Worm (Caenorhabditis elegans) whole organism, young adult: ENCODE data around the gene K09C4.10.

Experiments
- F57A8.1 ChIP-seq: fragments of 200-800 bp; sonication (Bioruptor generic); optimal IDR thresholded peaks from 2 replicates; lab custom pipeline; 2018; ENCODE audit warnings: mild to moderate bottlenecking, missing genetic modification characterization, moderate library complexity, missing compliant biosample characterization
- T07F8.4 ChIP-seq: sonication (generic microtip); optimal IDR thresholded peaks from 2 replicates; lab custom pipeline; 2016; ENCODE audit warnings: mild to moderate bottlenecking, missing genetic modification characterization, moderate library complexity, missing compliant biosample characterization
- T26A5.8 ChIP-seq: sonication (generic microtip); optimal IDR thresholded peaks from 2 replicates; lab custom pipeline; 2016; ENCODE audit warnings: missing genetic modification characterization, missing compliant biosample characterization
- Y53F4B.3 ChIP-seq: fragments of 200-800 bp; sonication (Bioruptor generic); IDR thresholded peaks from 2 replicates; pipeline ENCODE4 v1.3.6; 2022; ENCODE audit warnings: missing genetic modification reagents, missing genetic modification characterization, missing compliant biosample characterization
- Y53G8AR.9 ChIP-seq: fragments of 200-800 bp; sonication (Bioruptor generic); conservative IDR thresholded peaks from 2 replicates; pipeline ENCODE4 v1.3.6; 2022; ENCODE audit warnings: missing genetic modification reagents, missing genetic modification characterization, missing compliant biosample characterization
- Y79H2A.3 ChIP-seq: fragments of 200-800 bp; sonication (Bioruptor generic); conservative IDR thresholded peaks from 2 replicates; pipeline ENCODE4 v1.3.6; 2022; ENCODE audit warnings: missing genetic modification reagents, missing genetic modification characterization, missing compliant biosample characterization
- ama-1 ChIP-seq, 3 experiments: fragments of 150-350 bp in 1 of 3; sonication (generic microtip) in 2 of 3; optimal IDR thresholded peaks; 2 replicates each; lab custom pipeline; 2014 to 2018; ENCODE audit warnings: missing biosample characterization in 2 of 3, missing genetic modification characterization in 2 of 3, missing genetic modification reagents in 2 of 3
- atf-7 ChIP-seq: sonication (generic microtip); optimal IDR thresholded peaks from 2 replicates; lab custom pipeline; 2017; ENCODE audit warnings: mild to moderate bottlenecking, missing genetic modification characterization, missing compliant biosample characterization
- ccch-3 ChIP-seq: fragments of 200-800 bp; sonication (Bioruptor generic); optimal IDR thresholded peaks from 2 replicates; lab custom pipeline; 2018; ENCODE audit warnings: mild to moderate bottlenecking, missing genetic modification characterization, missing compliant biosample characterization
- ceh-40 ChIP-seq: fragments of 200-800 bp; sonication (Bioruptor generic); IDR thresholded peaks from 2 replicates; pipeline ENCODE4 v1.3.6; 2022; ENCODE audit warnings: missing genetic modification characterization, missing compliant biosample characterization
- ceh-58 ChIP-seq: fragments of 200-800 bp; sonication (Bioruptor generic); IDR thresholded peaks from 2 replicates; pipeline ENCODE4 v1.3.6; 2022; ENCODE audit warnings: missing genetic modification characterization, missing compliant biosample characterization
- efl-1 ChIP-seq: fragments of 150-350 bp; optimal IDR thresholded peaks from 2 replicates; lab custom pipeline; 2014; ENCODE audit warnings: missing biosample characterization, missing genetic modification reagents, missing genetic modification characterization
- egl-44 ChIP-seq: fragments of 200-800 bp; sonication (Bioruptor generic); IDR thresholded peaks from 2 replicates; pipeline ENCODE4 v1.3.6; 2022; ENCODE audit warnings: missing genetic modification reagents, missing genetic modification characterization, missing compliant biosample characterization
- fkh-3 ChIP-seq: sonication (generic microtip); optimal IDR thresholded peaks from 2 replicates; lab custom pipeline; 2016; ENCODE audit warnings: mild to moderate bottlenecking, missing genetic modification characterization, missing compliant biosample characterization
- him-1 ChIP-seq: sonication (generic microtip); optimal IDR thresholded peaks from 2 replicates; lab custom pipeline; 2016; ENCODE audit warnings: missing genotype, missing genetic modification reagents, missing genetic modification characterization, missing compliant biosample characterization
- hlh-12 ChIP-seq: sonication (generic microtip); optimal IDR thresholded peaks from 2 replicates; lab custom pipeline; 2016; ENCODE audit warnings: missing genetic modification characterization, missing compliant biosample characterization
- hmg-1.2 ChIP-seq: fragments of 200-800 bp; sonication (Bioruptor generic); IDR thresholded peaks from 2 replicates; pipeline ENCODE4 v1.3.6; 2022; ENCODE audit warnings: missing genetic modification reagents, missing genetic modification characterization, missing compliant biosample characterization
- hrde-1 ChIP-seq: sonication (generic microtip); optimal IDR thresholded peaks from 2 replicates; lab custom pipeline; 2016; ENCODE audit warnings: missing genetic modification characterization, mild to moderate bottlenecking, missing compliant biosample characterization, moderate library complexity, missing genotype, missing genetic modification reagents, borderline replicate concordance
- lag-1 ChIP-seq: fragments of 200-800 bp; sonication (Bioruptor generic); IDR thresholded peaks from 2 replicates; pipeline ENCODE4 v1.3.6; 2022; ENCODE audit warnings: missing genetic modification reagents, missing genetic modification characterization, missing compliant biosample characterization
- let-526 ChIP-seq: fragments of 200-800 bp; sonication (Bioruptor generic); IDR thresholded peaks from 2 replicates; pipeline ENCODE4 v1.3.6; 2022; ENCODE audit warnings: missing genetic modification reagents, missing genetic modification characterization, missing compliant biosample characterization
- let-607 ChIP-seq, 2 experiments: fragments of 200-800 bp in 1 of 2; sonication (Bioruptor generic) in 1 of 2; sonication (generic microtip) in 1 of 2; optimal IDR thresholded peaks; 2 replicates each; lab custom pipeline; 2016 to 2018; ENCODE audit warnings: mild to moderate bottlenecking in 2 of 2, missing compliant biosample characterization in 2 of 2, missing genetic modification characterization in 2 of 2, moderate library complexity in 2 of 2, missing genotype in 1 of 2
- lin-35 ChIP-seq, 3 experiments: fragments of 150-350 bp in 2 of 3; sonication (generic microtip) in 1 of 3; optimal IDR thresholded peaks; 2 replicates each; lab custom pipeline; 2014 to 2018; ENCODE audit warnings: missing biosample characterization in 3 of 3, missing genetic modification characterization in 3 of 3, missing genetic modification reagents in 3 of 3
- lsy-27 ChIP-seq: sonication (generic microtip); optimal IDR thresholded peaks from 2 replicates; lab custom pipeline; 2017; ENCODE audit warnings: missing genetic modification characterization, mild to moderate bottlenecking, missing compliant biosample characterization, antibody characterized with exemption, missing genotype, borderline replicate concordance; ENCODE audit not compliant: insufficient read depth
- madf-10 ChIP-seq: sonication (generic microtip); optimal IDR thresholded peaks from 2 replicates; lab custom pipeline; 2016; ENCODE audit warnings: mild to moderate bottlenecking, missing genetic modification characterization, missing compliant biosample characterization
- madf-6 ChIP-seq: fragments of 200-800 bp; sonication (Bioruptor generic); IDR thresholded peaks from 2 replicates; pipeline ENCODE4 v1.3.6; 2022; ENCODE audit warnings: missing genetic modification reagents, missing genetic modification characterization, missing compliant biosample characterization
- mes-4 ChIP-seq: sonication (generic microtip); optimal IDR thresholded peaks from 2 replicates; lab custom pipeline; 2016; ENCODE audit warnings: missing genotype, missing genetic modification characterization, missing compliant biosample characterization
- nfya-2 ChIP-seq: fragments of 200-800 bp; sonication (Bioruptor generic); IDR thresholded peaks from 2 replicates; pipeline ENCODE4 v1.3.6; 2022; ENCODE audit warnings: missing genetic modification reagents, missing genetic modification characterization, missing compliant biosample characterization
- nhr-120 ChIP-seq: fragments of 200-800 bp; sonication (Bioruptor generic); IDR thresholded peaks from 2 replicates; pipeline ENCODE4 v1.3.6; 2022; ENCODE audit warnings: missing genetic modification characterization, missing compliant biosample characterization
- nhr-27 ChIP-seq: fragments of 200-800 bp; sonication (Bioruptor generic); optimal IDR thresholded peaks from 2 replicates; lab custom pipeline; 2018; ENCODE audit warnings: mild to moderate bottlenecking, missing genetic modification characterization, moderate library complexity, missing compliant biosample characterization
- nhr-80 ChIP-seq: sonication (generic microtip); optimal IDR thresholded peaks from 2 replicates; lab custom pipeline; 2016; ENCODE audit warnings: missing genetic modification characterization, missing compliant biosample characterization
- pha-4 ChIP-seq: fragments of 150-350 bp; sonication (generic microtip); optimal IDR thresholded peaks from 2 replicates; lab custom pipeline; 2014; ENCODE audit warnings: missing biosample characterization, missing genetic modification reagents, missing genetic modification characterization
- rpc-1 ChIP-seq, 2 experiments: fragments of 150-350 bp in 1 of 2; sonication (generic microtip) in 1 of 2; optimal IDR thresholded peaks; 2 replicates each; lab custom pipeline; 2014 to 2018; ENCODE audit warnings: missing biosample characterization in 1 of 2, missing genetic modification characterization in 1 of 2, missing genetic modification reagents in 1 of 2, missing genotype in 1 of 2
- tbp1 ChIP-seq: fragments of 200-800 bp; sonication (Bioruptor generic); optimal IDR thresholded peaks from 2 replicates; lab custom pipeline; 2018; ENCODE audit warnings: mild to moderate bottlenecking, missing genetic modification characterization, missing compliant biosample characterization
- tbx-9 ChIP-seq: sonication (generic microtip); optimal IDR thresholded peaks from 2 replicates; lab custom pipeline; 2016; ENCODE audit warnings: borderline replicate concordance, missing genetic modification characterization, inconsistent platforms, missing compliant biosample characterization
- tlf-1 ChIP-seq: fragments of 200-800 bp; sonication (Bioruptor generic); optimal IDR thresholded peaks from 2 replicates; lab custom pipeline; 2018; ENCODE audit warnings: mild to moderate bottlenecking, missing genetic modification characterization, missing compliant biosample characterization
- unc-130 ChIP-seq: sonication (generic microtip); optimal IDR thresholded peaks from 2 replicates; lab custom pipeline; 2016; ENCODE audit warnings: missing genetic modification reagents, missing genetic modification characterization, missing compliant biosample characterization
- unc-62 ChIP-seq: fragments of 150-350 bp; optimal IDR thresholded peaks from 2 replicates; lab custom pipeline; 2014; ENCODE audit warnings: missing biosample characterization, missing genetic modification reagents, missing genetic modification characterization

K09C4.10 gene

ce11 chrX:3290147-3290546, 10.1 kb upstream of the K09C4.10 start (continued):
- TF ChIP-seq tbp1 (GFP tag; lab: Kevin White, UChicago): peak; percentile 54
- no peak for TF ChIP-seq him-1
- TF ChIP-seq let-607 (tag; optimal IDR thresholded peaks at IDR 0.05; lab: Kevin White, UChicago): peak; percentile 36 to 39
- peak; percentile 37 for TF ChIP-seq pha-4 (tag; lab: Kevin White, UChicago)
- TF ChIP-seq madf-10 (tag; lab: Kevin White, UChicago): peak; percentile 33
- TF ChIP-seq, all 124 proteins: peak for 15

ce11 chrX:3289183-3289582, 9.2 kb upstream of the K09C4.10 start, which contains the start of gene K09C4.4:
TSS of gene K09C4.4 (plus strand) at chrX:3289483.
- TF ChIP-seq atf-7 (no peak), ama-1 (optimal IDR thresholded peaks at IDR 0.05; lab: Kevin White, UChicago) (no peak), ama-1 (GFP tag; optimal IDR thresholded peaks at IDR 0.05; lab: Kevin White, UChicago) (no peak), unc-62 (GFP tag; lab: Kevin White, UChicago) (no peak), nhr-120 (GFP tag; lab: Robert Waterston, UW) (no peak), nfya-2 (no peak), Y79H2A.3 (GFP tag; lab: Robert Waterston, UW) (no peak), let-526 (GFP tag; lab: Robert Waterston, UW) (no peak), ceh-58 (GFP tag; lab: Robert Waterston, UW) (no peak), nhr-27 (tag; lab: Kevin White, UChicago) (no peak), hrde-1 (tag; lab: Kevin White, UChicago) (no peak)

ce11 chrX:3285448-3285847, 5.4 kb upstream of the K09C4.10 start:
- no peak for TF ChIP-seq F57A8.1 (GFP tag; lab: Kevin White, UChicago)
- TF ChIP-seq mes-4: no peak
- TF ChIP-seq nhr-80 (tag; lab: Kevin White, UChicago): peak; percentile 72

- TF ChIP-seq rpc-1 (optimal IDR thresholded peaks at IDR 0.05; lab: Kevin White, UChicago) (no peak), rpc-1 (tag; optimal IDR thresholded peaks at IDR 0.05; lab: Kevin White, UChicago) (no peak), tbp1 (GFP tag; lab: Kevin White, UChicago) (no peak), egl-44 (GFP tag; lab: Robert Waterston, UW) (no peak), ceh-40 (GFP tag; lab: Robert Waterston, UW) (no peak), madf-6 (GFP tag; lab: Robert Waterston, UW) (no peak), lag-1 (GFP tag; lab: Robert Waterston, UW) (no peak)
Observed at ce11 chrX:3284967-3285366, 4.9 kb upstream of the K09C4.10 start.

- TF ChIP-seq nhr-80 (tag; lab: Kevin White, UChicago) (peak; percentile 57), ceh-58 (GFP tag; lab: Robert Waterston, UW) (no peak)
- TF ChIP-seq, all 124 proteins: peak for 1
Observed at ce11 chrX:3283189-3283588, 3.2 kb upstream of the K09C4.10 start.

- TF ChIP-seq let-526 (GFP tag; lab: Robert Waterston, UW) (no peak), fkh-3 (no peak), lsy-27 (no peak), T26A5.8 (tag; lab: Kevin White, UChicago) (no peak), hlh-12 (tag; lab: Kevin White, UChicago) (no peak), tbx-9 (tag; lab: Kevin White, UChicago) (no peak), efl-1 (no peak), Y53F4B.3 (GFP tag; lab: Robert Waterston, UW) (no peak), lin-35 (GFP tag; optimal IDR thresholded peaks at IDR 0.05; lab: Kevin White, UChicago) (no peak), hmg-1.2 (GFP tag; lab: Robert Waterston, UW) (no peak), T07F8.4 (no peak), Y53G8AR.9 (no peak), unc-130 (GFP tag; lab: Kevin White, UChicago) (no peak), ccch-3 (GFP tag; lab: Kevin White, UChicago) (no peak), nhr-27 (tag; lab: Kevin White, UChicago) (no peak), tlf-1 (GFP tag; lab: Kevin White, UChicago) (no peak)
Observed at ce11 chrX:3282306-3282705, 2.3 kb upstream of the K09C4.10 start, which contains the start of gene K09C4.5. TSS of gene K09C4.5 (plus strand) at chrX:3282631.
